Fruit fly (Drosophila melanogaster) whole organism: ENCODE data around the gene Der-1.

Source experiments
- CG8478 ChIP-seq: fragments of >200 bp; optimal IDR thresholded peaks from 2 replicates; lab custom pipeline; 2018; ENCODE audit warnings: inconsistent platforms
- Dll ChIP-seq: fragments of >200 bp; optimal IDR thresholded peaks from 2 replicates; lab custom pipeline; 2017
- EcR ChIP-seq, 2 experiments: fragments of >200 bp; optimal IDR thresholded peaks; 2 replicates each; lab custom pipeline; 2017; ENCODE audit warnings: missing biosample characterization in 2 of 2, missing genetic modification characterization in 2 of 2, missing genetic modification reagents in 2 of 2
- pan ChIP-seq: fragments of >200 bp; optimal IDR thresholded peaks from 2 replicates; lab custom pipeline; 2017
- psq ChIP-seq: fragments of >200 bp; optimal IDR thresholded peaks from 2 replicates; lab custom pipeline; 2017
- usp ChIP-seq: fragments of >200 bp; optimal IDR thresholded peaks from 2 replicates; lab custom pipeline; 2017; ENCODE audit warnings: missing biosample characterization, missing genetic modification characterization, mixed read lengths

Der-1 gene

dm6 chr2L:1973957-1974356 lies at the start of gene Der-1:
TSS of gene Der-1 (plus strand) at chr2L:1973957.
- TF ChIP-seq psq (lab: Kevin White, UChicago) (no peak), CG8478 (lab: Kevin White, UChicago) (no peak), EcR (GFP tag; optimal IDR thresholded peaks at IDR 0.05; lab: Kevin White, UChicago) (no peak), usp (GFP tag; lab: Kevin White, UChicago) (no peak), pan (lab: Kevin White, UChicago) (no peak), Dll (lab: Kevin White, UChicago) (no peak)

dm6 chr2L:1925917-1926864 lies 47.6 kb upstream of the Der-1 start:
- no peak for TF ChIP-seq usp (GFP tag; lab: Kevin White, UChicago)
- no peak for TF ChIP-seq CG8478 (lab: Kevin White, UChicago)
- no peak for TF ChIP-seq EcR (GFP tag; optimal IDR thresholded peaks at IDR 0.05; lab: Kevin White, UChicago)
- TF ChIP-seq pan (lab: Kevin White, UChicago) = no peak
- TF ChIP-seq Dll (lab: Kevin White, UChicago) = no peak
- no peak for TF ChIP-seq psq (lab: Kevin White, UChicago)

dm6 chr2L:1927406-1927805 lies 46.4 kb upstream of the Der-1 start:
- TF ChIP-seq Dll (lab: Kevin White, UChicago) (no peak), EcR (GFP tag; optimal IDR thresholded peaks at IDR 0.05; lab: Kevin White, UChicago) (no peak), pan (lab: Kevin White, UChicago) (no peak), psq (lab: Kevin White, UChicago) (no peak), usp (GFP tag; lab: Kevin White, UChicago) (no peak), CG8478 (lab: Kevin White, UChicago) (no peak)

dm6 chr2L:1930565-1931201 lies 43.1 kb upstream of the Der-1 start:
- TF ChIP-seq Dll (lab: Kevin White, UChicago) (no peak), EcR (GFP tag; optimal IDR thresholded peaks at IDR 0.05; lab: Kevin White, UChicago) (no peak), CG8478 (lab: Kevin White, UChicago) (no peak), usp (GFP tag; lab: Kevin White, UChicago) (no peak), psq (lab: Kevin White, UChicago) (no peak), pan (lab: Kevin White, UChicago) (no peak)

- TF ChIP-seq usp (GFP tag; lab: Kevin White, UChicago) (no peak), psq (lab: Kevin White, UChicago) (no peak), CG8478 (lab: Kevin White, UChicago) (no peak), Dll (lab: Kevin White, UChicago) (no peak), pan (lab: Kevin White, UChicago) (no peak), EcR (GFP tag; optimal IDR thresholded peaks at IDR 0.05; lab: Kevin White, UChicago) (no peak)
Observed at dm6 chr2L:1938004-1938403, 35.8 kb upstream of the Der-1 start.

dm6 chr2L:1944473-1945110 lies 29.2 kb upstream of the Der-1 start:
- TF ChIP-seq psq (lab: Kevin White, UChicago) = no peak

- TF ChIP-seq CG8478 (lab: Kevin White, UChicago) = no peak
- no peak for TF ChIP-seq usp (GFP tag; lab: Kevin White, UChicago)
- TF ChIP-seq EcR (GFP tag; optimal IDR thresholded peaks at IDR 0.05; lab: Kevin White, UChicago) = no peak
- no peak for TF ChIP-seq pan (lab: Kevin White, UChicago)
- TF ChIP-seq psq (lab: Kevin White, UChicago) = no peak
- no peak for TF ChIP-seq Dll (lab: Kevin White, UChicago)
Observed at dm6 chr2L:1945609-1946008, 28.1 kb upstream of the Der-1 start, which contains the start of gene CG15357. TSS of gene CG15357 (minus strand) at chr2L:1945709.

- TF ChIP-seq usp (GFP tag; lab: Kevin White, UChicago) = no peak
- no peak for TF ChIP-seq Dll (lab: Kevin White, UChicago)
- TF ChIP-seq psq (lab: Kevin White, UChicago) = no peak
- no peak for TF ChIP-seq pan (lab: Kevin White, UChicago)
- no peak for TF ChIP-seq EcR (GFP tag; optimal IDR thresholded peaks at IDR 0.05; lab: Kevin White, UChicago)
- TF ChIP-seq CG8478 (lab: Kevin White, UChicago) = no peak
Observed at dm6 chr2L:1946628-1947027, 27.1 kb upstream of the Der-1 start, which contains the start of gene CG33673. TSS of gene CG33673 (minus strand) at chr2L:1946728.

dm6 chr2L:1947959-1948358 lies 25.8 kb upstream of the Der-1 start:
- no peak for TF ChIP-seq usp (GFP tag; lab: Kevin White, UChicago)
- no peak for TF ChIP-seq CG8478 (lab: Kevin White, UChicago)
- TF ChIP-seq psq (lab: Kevin White, UChicago) = no peak
- TF ChIP-seq pan (lab: Kevin White, UChicago) = no peak
- TF ChIP-seq Dll (lab: Kevin White, UChicago) = no peak
- no peak for TF ChIP-seq EcR (GFP tag; optimal IDR thresholded peaks at IDR 0.05; lab: Kevin White, UChicago)

dm6 chr2L:1954541-1954940 lies 19.2 kb upstream of the Der-1 start:
- TF ChIP-seq usp (GFP tag; lab: Kevin White, UChicago) = no peak
- TF ChIP-seq CG8478 (lab: Kevin White, UChicago) = no peak
- TF ChIP-seq psq (lab: Kevin White, UChicago) = no peak
- no peak for TF ChIP-seq Dll (lab: Kevin White, UChicago)
- TF ChIP-seq EcR (GFP tag; optimal IDR thresholded peaks at IDR 0.05; lab: Kevin White, UChicago) = no peak
- no peak for TF ChIP-seq pan (lab: Kevin White, UChicago)
